Worm (Caenorhabditis elegans) whole organism, L4 larva: ENCODE results near the gene Y38A10A.7.

Source experiments
- T26A8.4 ChIP-seq: fragments of 200-800 bp; sonication (Bioruptor generic); IDR thresholded peaks from 2 replicates; pipeline ENCODE4 v1.3.6; 2022; ENCODE audit warnings: missing genetic modification characterization, missing compliant biosample characterization
- ZK546.5 ChIP-seq, 2 experiments: sonication (generic microtip); optimal IDR thresholded peaks; 2 replicates each; lab custom pipeline; 2017; ENCODE audit warnings: missing biosample characterization in 2 of 2, missing genetic modification characterization in 2 of 2
- fos-1 ChIP-seq: fragments of 150-350 bp; optimal IDR thresholded peaks from 2 replicates; lab custom pipeline; 2014; ENCODE audit warnings: missing biosample characterization, missing genetic modification characterization
- lsy-2 ChIP-seq, 2 experiments: fragments of 150-350 bp in 1 of 2; sonication (generic microtip) in 1 of 2; optimal IDR thresholded peaks; 2 replicates each; lab custom pipeline; 2014 to 2017; ENCODE audit warnings: missing biosample characterization in 2 of 2, missing genetic modification characterization in 2 of 2
- mes-2 ChIP-seq: sonication (generic microtip); optimal IDR thresholded peaks from 2 replicates; lab custom pipeline; 2016; ENCODE audit warnings: missing genotype, mild to moderate bottlenecking, missing genetic modification characterization, missing compliant biosample characterization; ENCODE audit not compliant: poor library complexity, severe bottlenecking

ce11 chrV:6105374-6105773 is 9.4 kb downstream of the Y38A10A.7 start, which contains the start of gene atf-8:
- no peak for TF ChIP-seq ZK546.5 (tag; optimal IDR thresholded peaks at IDR 0.05; lab: Kevin White, UChicago)
- TF ChIP-seq mes-2 (tag; lab: Kevin White, UChicago) = no peak
- no peak for TF ChIP-seq lsy-2 (tag; optimal IDR thresholded peaks at IDR 0.05; lab: Kevin White, UChicago)
- TF ChIP-seq fos-1 = no peak
- TF ChIP-seq T26A8.4 (GFP tag; lab: Robert Waterston, UW) = no peak
